Fruit fly (Drosophila melanogaster) whole organism, wandering third instar larva: ENCODE data around the gene Dic1.

Experiments used
- Dfd ChIP-seq: fragments of >200 bp; optimal IDR thresholded peaks from 2 replicates; lab custom pipeline; 2017; ENCODE audit warnings: missing biosample characterization, missing genetic modification characterization
- OdsH ChIP-seq: fragments of 200-800 bp; sonication (Bioruptor generic); optimal IDR thresholded peaks from 2 replicates; lab custom pipeline; 2016; ENCODE audit warnings: missing biosample characterization, mild to moderate bottlenecking, missing genetic modification characterization
- br ChIP-seq: fragments of 200-800 bp; sonication (Bioruptor generic); optimal IDR thresholded peaks from 2 replicates; lab custom pipeline; 2016; ENCODE audit warnings: missing biosample characterization, missing genetic modification characterization
- dmrt93B ChIP-seq: fragments of 200-800 bp; sonication (Bioruptor generic); optimal IDR thresholded peaks from 2 replicates; lab custom pipeline; 2018; ENCODE audit warnings: missing biosample characterization, mild to moderate bottlenecking, missing genetic modification characterization
- ey ChIP-seq: fragments of 200-800 bp; sonication (Bioruptor generic); optimal IDR thresholded peaks from 2 replicates; lab custom pipeline; 2016; ENCODE audit warnings: missing biosample characterization, missing genetic modification characterization
- pan ChIP-seq: fragments of >200 bp; optimal IDR thresholded peaks from 2 replicates; lab custom pipeline; 2017
- psq ChIP-seq: fragments of 200-800 bp; sonication (Bioruptor generic); optimal IDR thresholded peaks from 3 replicates; lab custom pipeline; 2017; ENCODE audit warnings: missing biosample characterization, mild to moderate bottlenecking, missing genetic modification characterization, moderate library complexity

DNA sequence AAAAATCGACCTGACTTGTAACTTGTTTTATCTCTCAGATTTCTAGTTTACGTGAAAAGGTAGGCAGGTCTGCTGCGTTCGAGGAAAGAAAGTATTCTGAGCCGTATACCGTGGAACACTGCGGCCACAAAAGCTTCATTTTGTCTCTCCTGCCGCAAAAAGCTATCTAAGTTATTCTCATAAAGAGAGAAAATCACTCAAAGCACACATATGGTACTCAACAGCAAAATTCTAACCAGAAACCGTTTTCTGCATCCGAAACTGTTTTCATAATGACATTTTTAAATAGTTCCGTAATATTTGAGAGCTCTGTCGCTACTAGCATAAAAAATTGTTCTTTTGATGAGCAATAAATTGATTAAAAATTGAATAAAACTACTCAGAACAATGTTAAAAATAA lies 14.9 kb downstream of the Dic1 start, which contains the start of the genes CG9813 and CG8870:
- TF ChIP-seq psq (GFP tag; lab: Kevin White, UChicago), result no peak
- no peak for TF ChIP-seq OdsH (GFP tag; lab: Kevin White, UChicago)
- TF ChIP-seq Dfd (GFP tag; lab: Kevin White, UChicago), result no peak
- TF ChIP-seq ey, result no peak
- TF ChIP-seq pan, result no peak
- no peak for TF ChIP-seq br (GFP tag; lab: Kevin White, UChicago)
- TF ChIP-seq dmrt93B (GFP tag; lab: Kevin White, UChicago), result no peak
